Worm (Caenorhabditis elegans) whole organism, mixed stage, embryonic: Measurements from ENCODE around the gene F10B5.3.

Experiments
- lsy-2 ChIP-seq: fragments of 150-350 bp; optimal IDR thresholded peaks from 2 replicates; lab custom pipeline; 2014; ENCODE audit warnings: missing biosample characterization, missing genetic modification characterization
- mab-5 ChIP-seq: fragments of 150-350 bp; optimal IDR thresholded peaks from 2 replicates; lab custom pipeline; 2014; ENCODE audit warnings: missing biosample characterization, missing genetic modification characterization
- mep-1 ChIP-seq: fragments of 150-350 bp; optimal IDR thresholded peaks from 2 replicates; lab custom pipeline; 2017; ENCODE audit warnings: missing biosample characterization, missing genetic modification reagents, missing genetic modification characterization, inconsistent platforms
- nhr-12 ChIP-seq: fragments of 150-350 bp; optimal IDR thresholded peaks from 2 replicates; lab custom pipeline; 2014; ENCODE audit warnings: missing biosample characterization, missing genetic modification characterization
- nhr-237 ChIP-seq: fragments of 150-350 bp; optimal IDR thresholded peaks from 2 replicates; lab custom pipeline; 2014; ENCODE audit warnings: missing biosample characterization, missing genetic modification characterization
- pha-4 ChIP-seq: fragments of 150-350 bp; optimal IDR thresholded peaks from 2 replicates; lab custom pipeline; 2018; ENCODE audit warnings: missing biosample characterization, missing genetic modification reagents, missing genetic modification characterization
- snpc-4 ChIP-seq: fragments of 150-350 bp; optimal IDR thresholded peaks from 2 replicates; lab custom pipeline; 2014; ENCODE audit warnings: missing biosample characterization, missing genetic modification characterization
- sptf-1 ChIP-seq: sonication (generic microtip); optimal IDR thresholded peaks from 2 replicates; lab custom pipeline; 2017; ENCODE audit warnings: mild to moderate bottlenecking, missing genetic modification characterization, moderate library complexity, missing compliant biosample characterization
- unc-62 ChIP-seq: fragments of 150-350 bp; optimal IDR thresholded peaks from 2 replicates; lab custom pipeline; 2014; ENCODE audit warnings: missing biosample characterization, missing genetic modification reagents, missing genetic modification characterization
- zip-8 ChIP-seq: fragments of 150-350 bp; optimal IDR thresholded peaks from 2 replicates; lab custom pipeline; 2014; ENCODE audit warnings: missing biosample characterization, missing genetic modification characterization
- ztf-11 ChIP-seq: fragments of 150-350 bp; optimal IDR thresholded peaks from 2 replicates; lab custom pipeline; 2014; ENCODE audit warnings: missing biosample characterization, missing genetic modification characterization

DNA sequence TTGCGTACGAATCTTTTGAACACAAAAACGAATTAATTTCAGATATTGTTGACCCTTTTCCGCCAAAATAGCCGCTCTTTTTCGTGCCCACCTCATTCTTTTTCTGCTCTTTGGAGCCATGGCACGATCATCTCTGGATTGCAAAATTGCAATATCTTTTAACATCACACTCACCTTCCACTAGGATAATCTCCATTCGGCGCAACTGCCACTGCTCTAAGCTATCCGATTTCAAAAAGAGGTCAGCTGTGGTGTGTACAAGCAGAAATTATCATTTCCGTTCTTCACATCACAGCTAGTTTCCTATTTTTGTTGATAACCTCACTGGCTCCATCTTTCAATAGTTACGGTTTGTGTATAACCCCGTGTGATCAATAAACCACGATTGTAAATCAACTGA is 23.2 kb downstream of the F10B5.3 start:
- TF ChIP-seq unc-62 (GFP tag; lab: Kevin White, UChicago), result no peak
- TF ChIP-seq lsy-2 (tag; lab: Kevin White, UChicago), result no peak
- no peak for TF ChIP-seq mep-1 (tag; lab: Kevin White, UChicago)
- no peak for TF ChIP-seq mab-5
- no peak for TF ChIP-seq nhr-237 (tag; lab: Kevin White, UChicago)
- TF ChIP-seq nhr-12, result no peak
- TF ChIP-seq sptf-1, result no peak
- no peak for TF ChIP-seq snpc-4 (tag; lab: Kevin White, UChicago)
- no peak for TF ChIP-seq pha-4 (tag; lab: Kevin White, UChicago)
- TF ChIP-seq ztf-11 (tag; lab: Kevin White, UChicago), result no peak
- TF ChIP-seq zip-8 (tag; lab: Kevin White, UChicago), result no peak
